Worm (Caenorhabditis elegans): ENCODE measurements around the gene str-77.

ce11 chrV:17755592-17755991 lies 36.8 kb downstream of the str-77 start, which contains the start of gene pgp-9:
- TF ChIP-seq attf-5 (GFP tag; optimal IDR thresholded peaks at IDR 0.05) (no peak), snpc-1.1 (tag; optimal IDR thresholded peaks at IDR 0.05; ENCODE audit: insufficient read depth) (no peak), hrde-1 (tag; optimal IDR thresholded peaks at IDR 0.05; ENCODE audit: borderline replicate concordance) (no peak), ztf-25 (GFP tag; IDR thresholded peaks at IDR 0.05) (no peak), hlh-12 (tag; optimal IDR thresholded peaks at IDR 0.05) (no peak), ztf-3 (GFP tag; optimal IDR thresholded peaks at IDR 0.05) (no peak), ama-1 (optimal IDR thresholded peaks at IDR 0.05) (no peak), ama-1 (GFP tag; optimal IDR thresholded peaks at IDR 0.05) (no peak), unc-62 (GFP tag; optimal IDR thresholded peaks at IDR 0.05) (no peak)

Measured in whole organism, young adult.